Worm (Caenorhabditis elegans) whole organism, mixed stage, embryonic: ENCODE measurements around the gene tsp-1.

Experiments used
- M03D4.4 ChIP-seq: sonication (generic microtip); optimal IDR thresholded peaks from 2 replicates; lab custom pipeline; 2017; ENCODE audit warnings: mild to moderate bottlenecking, missing genetic modification characterization, missing compliant biosample characterization
- bed-3 ChIP-seq: fragments of 200-800 bp; sonication (Bioruptor generic); optimal IDR thresholded peaks from 3 replicates; lab custom pipeline; 2018; ENCODE audit warnings: mild to moderate bottlenecking, missing genetic modification characterization, moderate library complexity, missing compliant biosample characterization
- blmp-1 ChIP-seq: fragments of 150-350 bp; optimal IDR thresholded peaks from 2 replicates; lab custom pipeline; 2014; ENCODE audit warnings: missing biosample characterization, missing genetic modification characterization
- ceh-39 ChIP-seq: fragments of 150-350 bp; optimal IDR thresholded peaks from 2 replicates; lab custom pipeline; 2014; ENCODE audit warnings: missing biosample characterization, missing genetic modification characterization
- ceh-43 ChIP-seq: fragments of 200-800 bp; sonication (Bioruptor generic); optimal IDR thresholded peaks from 2 replicates; lab custom pipeline; 2018; ENCODE audit warnings: mild to moderate bottlenecking, missing genetic modification characterization, moderate library complexity, missing compliant biosample characterization
- ceh-83 ChIP-seq: fragments of 200-800 bp; sonication (Bioruptor generic); optimal IDR thresholded peaks from 2 replicates; lab custom pipeline; 2018; ENCODE audit warnings: mild to moderate bottlenecking, missing genetic modification characterization, missing compliant biosample characterization
- ces-1 ChIP-seq: fragments of 150-350 bp; optimal IDR thresholded peaks from 2 replicates; lab custom pipeline; 2014; ENCODE audit warnings: missing biosample characterization, missing genetic modification reagents, missing genetic modification characterization
- cnd-1 ChIP-seq: fragments of 200-800 bp; sonication (Bioruptor generic); optimal IDR thresholded peaks from 2 replicates; lab custom pipeline; 2018; ENCODE audit warnings: mild to moderate bottlenecking, missing genetic modification characterization, missing compliant biosample characterization
- drap-1 ChIP-seq: fragments of 200-800 bp; sonication (Bioruptor generic); optimal IDR thresholded peaks from 3 replicates; lab custom pipeline; 2018; ENCODE audit warnings: mild to moderate bottlenecking, missing genetic modification characterization, missing compliant biosample characterization
- elt-1 ChIP-seq: sonication (generic microtip); optimal IDR thresholded peaks from 2 replicates; lab custom pipeline; 2017; ENCODE audit warnings: missing genetic modification characterization, mild to moderate bottlenecking, missing compliant biosample characterization, antibody characterized with exemption, moderate library complexity, borderline replicate concordance; ENCODE audit not compliant: insufficient read depth
- elt-3 ChIP-seq: fragments of 150-350 bp; optimal IDR thresholded peaks from 2 replicates; lab custom pipeline; 2014; ENCODE audit warnings: missing biosample characterization, missing genetic modification characterization
- flh-1 ChIP-seq: fragments of 200-800 bp; sonication (Bioruptor generic); optimal IDR thresholded peaks from 2 replicates; lab custom pipeline; 2018; ENCODE audit warnings: mild to moderate bottlenecking, missing genetic modification characterization, moderate library complexity, missing compliant biosample characterization
- ham-2 ChIP-seq: fragments of 200-800 bp; sonication (Bioruptor generic); optimal IDR thresholded peaks from 2 replicates; lab custom pipeline; 2018; ENCODE audit warnings: mild to moderate bottlenecking, missing genetic modification characterization, missing compliant biosample characterization
- hlh-1 ChIP-seq: fragments of 150-350 bp; optimal IDR thresholded peaks from 2 replicates; lab custom pipeline; 2014; ENCODE audit warnings: missing biosample characterization, missing genetic modification reagents, missing genetic modification characterization
- lin-13 ChIP-seq: fragments of 150-350 bp; optimal IDR thresholded peaks from 2 replicates; lab custom pipeline; 2014; ENCODE audit warnings: missing biosample characterization, missing genetic modification characterization
- lin-32 ChIP-seq: fragments of 200-800 bp; sonication (Bioruptor generic); optimal IDR thresholded peaks from 2 replicates; lab custom pipeline; 2018; ENCODE audit warnings: mild to moderate bottlenecking, missing genetic modification characterization, missing compliant biosample characterization
- lsy-2 ChIP-seq: fragments of 150-350 bp; optimal IDR thresholded peaks from 2 replicates; lab custom pipeline; 2014; ENCODE audit warnings: missing biosample characterization, missing genetic modification characterization
- mab-5 ChIP-seq: fragments of 150-350 bp; optimal IDR thresholded peaks from 2 replicates; lab custom pipeline; 2014; ENCODE audit warnings: missing biosample characterization, missing genetic modification characterization
- mep-1 ChIP-seq: fragments of 150-350 bp; optimal IDR thresholded peaks from 2 replicates; lab custom pipeline; 2017; ENCODE audit warnings: missing biosample characterization, missing genetic modification reagents, missing genetic modification characterization, inconsistent platforms
- mls-2 ChIP-seq: sonication (generic microtip); optimal IDR thresholded peaks from 2 replicates; lab custom pipeline; 2016; ENCODE audit warnings: mild to moderate bottlenecking, missing genetic modification characterization, moderate library complexity, missing compliant biosample characterization
- nhr-12 ChIP-seq: fragments of 150-350 bp; optimal IDR thresholded peaks from 2 replicates; lab custom pipeline; 2014; ENCODE audit warnings: missing biosample characterization, missing genetic modification characterization
- nhr-2 ChIP-seq: fragments of 150-350 bp; optimal IDR thresholded peaks from 2 replicates; lab custom pipeline; 2014; ENCODE audit warnings: missing biosample characterization, missing genetic modification characterization
- nhr-237 ChIP-seq: fragments of 150-350 bp; optimal IDR thresholded peaks from 2 replicates; lab custom pipeline; 2014; ENCODE audit warnings: missing biosample characterization, missing genetic modification characterization
- nhr-28 ChIP-seq: fragments of 150-350 bp; optimal IDR thresholded peaks from 2 replicates; lab custom pipeline; 2014; ENCODE audit warnings: missing biosample characterization, missing genetic modification characterization
- pha-4 ChIP-seq: fragments of 150-350 bp; optimal IDR thresholded peaks from 2 replicates; lab custom pipeline; 2018; ENCODE audit warnings: missing biosample characterization, missing genetic modification reagents, missing genetic modification characterization
- sem-2 ChIP-seq: fragments of 200-800 bp; sonication (Bioruptor generic); optimal IDR thresholded peaks from 2 replicates; lab custom pipeline; 2018; ENCODE audit warnings: mild to moderate bottlenecking, missing genetic modification characterization, missing compliant biosample characterization
- snpc-4 ChIP-seq: fragments of 150-350 bp; optimal IDR thresholded peaks from 2 replicates; lab custom pipeline; 2014; ENCODE audit warnings: missing biosample characterization, missing genetic modification characterization
- sptf-1 ChIP-seq: sonication (generic microtip); optimal IDR thresholded peaks from 2 replicates; lab custom pipeline; 2017; ENCODE audit warnings: mild to moderate bottlenecking, missing genetic modification characterization, moderate library complexity, missing compliant biosample characterization
- tbx-8 ChIP-seq: fragments of 200-800 bp; sonication (Bioruptor generic); optimal IDR thresholded peaks from 2 replicates; lab custom pipeline; 2018; ENCODE audit warnings: mild to moderate bottlenecking, missing genetic modification characterization, moderate library complexity, missing compliant biosample characterization
- unc-120 ChIP-seq: sonication (generic microtip); optimal IDR thresholded peaks from 2 replicates; lab custom pipeline; 2017; ENCODE audit warnings: missing genetic modification characterization, missing compliant biosample characterization; ENCODE audit not compliant: poor library complexity, severe bottlenecking
- unc-39 ChIP-seq: fragments of 150-350 bp; optimal IDR thresholded peaks from 2 replicates; lab custom pipeline; 2014; ENCODE audit warnings: missing biosample characterization, missing genetic modification characterization
- unc-62 ChIP-seq: fragments of 150-350 bp; optimal IDR thresholded peaks from 2 replicates; lab custom pipeline; 2014; ENCODE audit warnings: missing biosample characterization, missing genetic modification reagents, missing genetic modification characterization
- zip-8 ChIP-seq: fragments of 150-350 bp; optimal IDR thresholded peaks from 2 replicates; lab custom pipeline; 2014; ENCODE audit warnings: missing biosample characterization, missing genetic modification characterization
- ztf-11 ChIP-seq: fragments of 150-350 bp; optimal IDR thresholded peaks from 2 replicates; lab custom pipeline; 2014; ENCODE audit warnings: missing biosample characterization, missing genetic modification characterization

tsp-1 gene

ce11 chrIII:8229480-8229879, 9.7 kb downstream of the tsp-1 start:
- TF ChIP-seq unc-62 (GFP tag; lab: Kevin White, UChicago) (no peak), sptf-1 (tag; lab: Kevin White, UChicago) (no peak), nhr-2 (tag; lab: Kevin White, UChicago) (no peak), sem-2 (GFP tag; lab: Kevin White, UChicago) (no peak), ceh-39 (tag; lab: Kevin White, UChicago) (no peak), hlh-1 (tag; lab: Kevin White, UChicago) (no peak), mls-2 (tag; lab: Kevin White, UChicago) (no peak), flh-1 (no peak), bed-3 (GFP tag; lab: Kevin White, UChicago) (no peak), blmp-1 (no peak), nhr-12 (tag; lab: Kevin White, UChicago) (no peak), elt-1 (tag; lab: Kevin White, UChicago) (no peak), elt-3 (tag; lab: Kevin White, UChicago) (no peak), lsy-2 (no peak), unc-120 (tag; lab: Kevin White, UChicago) (no peak), mep-1 (no peak), mab-5 (tag; lab: Kevin White, UChicago) (no peak), ztf-11 (tag; lab: Kevin White, UChicago) (no peak)

- TF ChIP-seq mab-5 (tag; lab: Kevin White, UChicago) (no peak), lin-13 (no peak), lin-32 (GFP tag; lab: Kevin White, UChicago) (no peak), mep-1 (no peak), sptf-1 (tag; lab: Kevin White, UChicago) (no peak), nhr-12 (tag; lab: Kevin White, UChicago) (no peak), unc-62 (GFP tag; lab: Kevin White, UChicago) (no peak)
Observed at ce11 chrIII:8228916-8229315, 10.3 kb downstream of the tsp-1 start.

ce11 chrIII:8227511-8227910, 11.7 kb downstream of the tsp-1 start, which contains the start of gene fbxl-1:
TSS of gene fbxl-1 (plus strand) at chrIII:8227830.
- no peak for TF ChIP-seq ceh-39 (tag; lab: Kevin White, UChicago)
- TF ChIP-seq drap-1 (GFP tag; lab: Kevin White, UChicago) = peak; percentile 34
- no peak for TF ChIP-seq elt-1 (tag; lab: Kevin White, UChicago)
- TF ChIP-seq nhr-28 (tag; lab: Kevin White, UChicago) = no peak
- no peak for TF ChIP-seq elt-3 (tag; lab: Kevin White, UChicago)
- TF ChIP-seq ztf-11 (tag; lab: Kevin White, UChicago) = no peak
- no peak for TF ChIP-seq flh-1
- TF ChIP-seq tbx-8 (GFP tag; lab: Kevin White, UChicago) = no peak
- peak; percentile 35 for TF ChIP-seq mls-2 (tag; lab: Kevin White, UChicago)
- no peak for TF ChIP-seq mep-1
- TF ChIP-seq ceh-83 (GFP tag; lab: Kevin White, UChicago) = no peak
- TF ChIP-seq M03D4.4 (tag; lab: Kevin White, UChicago) = no peak
- no peak for TF ChIP-seq lin-13
- no peak for TF ChIP-seq sem-2 (GFP tag; lab: Kevin White, UChicago)
- TF ChIP-seq snpc-4 (tag; lab: Kevin White, UChicago) = no peak
- no peak for TF ChIP-seq pha-4
- TF ChIP-seq lin-32 (GFP tag; lab: Kevin White, UChicago) = no peak
- no peak for TF ChIP-seq unc-62 (GFP tag; lab: Kevin White, UChicago)
- no peak for TF ChIP-seq mab-5 (tag; lab: Kevin White, UChicago)
- TF ChIP-seq blmp-1 = no peak
- TF ChIP-seq bed-3 (GFP tag; lab: Kevin White, UChicago) = no peak
- TF ChIP-seq ces-1 (GFP tag; lab: Kevin White, UChicago) = no peak
- TF ChIP-seq zip-8 (tag; lab: Kevin White, UChicago) = no peak
- TF ChIP-seq sptf-1 (tag; lab: Kevin White, UChicago) = no peak
- no peak for TF ChIP-seq cnd-1 (tag; lab: Kevin White, UChicago)
- TF ChIP-seq nhr-237 (tag; lab: Kevin White, UChicago) = no peak
- no peak for TF ChIP-seq nhr-12 (tag; lab: Kevin White, UChicago)
- peak; percentile 71 for TF ChIP-seq unc-120 (tag; lab: Kevin White, UChicago)
- peak; percentile 33 for TF ChIP-seq ham-2 (GFP tag; lab: Kevin White, UChicago)

- no peak for TF ChIP-seq blmp-1
- no peak for TF ChIP-seq lsy-2
- no peak for TF ChIP-seq mep-1
- no peak for TF ChIP-seq bed-3 (GFP tag; lab: Kevin White, UChicago)
- TF ChIP-seq ztf-11 (tag; lab: Kevin White, UChicago) = no peak
- no peak for TF ChIP-seq unc-62 (GFP tag; lab: Kevin White, UChicago)
- no peak for TF ChIP-seq nhr-12 (tag; lab: Kevin White, UChicago)
- no peak for TF ChIP-seq sptf-1 (tag; lab: Kevin White, UChicago)
- no peak for TF ChIP-seq ces-1 (GFP tag; lab: Kevin White, UChicago)
- TF ChIP-seq sem-2 (GFP tag; lab: Kevin White, UChicago) = no peak
- no peak for TF ChIP-seq unc-120 (tag; lab: Kevin White, UChicago)
- no peak for TF ChIP-seq M03D4.4 (tag; lab: Kevin White, UChicago)
- no peak for TF ChIP-seq unc-39 (tag; lab: Kevin White, UChicago)
- no peak for TF ChIP-seq ceh-43 (GFP tag; lab: Kevin White, UChicago)
- TF ChIP-seq tbx-8 (GFP tag; lab: Kevin White, UChicago) = no peak
- TF ChIP-seq ceh-39 (tag; lab: Kevin White, UChicago) = no peak
Observed at ce11 chrIII:8226178-8226577, 13.0 kb downstream of the tsp-1 start, which contains the start of gene rfs-1. TSS of gene rfs-1 (plus strand) at chrIII:8226478.
